Worm (Caenorhabditis elegans): ENCODE data around the gene C34D4.4.

- no peak for TF ChIP-seq zag-1 (tag; optimal IDR thresholded peaks at IDR 0.05)
- no peak for TF ChIP-seq ztf-4 (tag; optimal IDR thresholded peaks at IDR 0.05)
- TF ChIP-seq lin-15B (tag; optimal IDR thresholded peaks at IDR 0.05) = no peak
- no peak for TF ChIP-seq egl-27 (tag; optimal IDR thresholded peaks at IDR 0.05)
- no peak for TF ChIP-seq ZK546.5 (tag; optimal IDR thresholded peaks at IDR 0.05)
- no peak for TF ChIP-seq skn-1 (tag; optimal IDR thresholded peaks at IDR 0.05)
- TF ChIP-seq ceh-82 (tag; optimal IDR thresholded peaks at IDR 0.05) = no peak
Measured at ce11 chrIV:7114599-7114998, 34.6 kb upstream of the C34D4.4 start, which contains the start of gene nas-8.

Measured in whole organism, L3 larva.